Worm (Caenorhabditis elegans) whole organism, L1 larva: ENCODE results near the gene fipr-1.

Experiments used
- ceh-90 ChIP-seq: sonication (generic microtip); optimal IDR thresholded peaks from 2 replicates; lab custom pipeline; 2016; ENCODE audit warnings: missing genetic modification characterization, missing compliant biosample characterization
- dpl-1 ChIP-seq, 3 experiments: fragments of 150-350 bp in 2 of 3; sonication (generic microtip) in 1 of 3; optimal IDR thresholded peaks; 2 replicates each; lab custom pipeline; 2014 to 2017; ENCODE audit warnings: missing biosample characterization in 3 of 3, missing genetic modification characterization in 3 of 3, missing genetic modification reagents in 3 of 3
- efl-1 ChIP-seq, 4 experiments: fragments of 150-350 bp; optimal IDR thresholded peaks in 3 of 4; peaks in 1 of 4; 1 replicate in 1 of 4; 2 replicates in 3 of 4; lab custom pipeline; 2014; ENCODE audit warnings: missing biosample characterization in 2 of 4, missing genetic modification characterization in 2 of 4, missing genetic modification reagents in 2 of 4
- lsy-2 ChIP-seq, 2 experiments: fragments of 150-350 bp; optimal IDR thresholded peaks; 2 replicates each; lab custom pipeline; 2014; ENCODE audit warnings: missing biosample characterization in 2 of 2, missing genetic modification characterization in 2 of 2
- mdl-1 ChIP-seq, 2 experiments: fragments of 150-350 bp; optimal IDR thresholded peaks; 2 replicates each; lab custom pipeline; 2014 to 2017; ENCODE audit warnings: missing biosample characterization in 2 of 2, missing genetic modification characterization in 2 of 2, inconsistent platforms in 1 of 2
- nhr-77 ChIP-seq: fragments of 150-350 bp; optimal IDR thresholded peaks from 2 replicates; lab custom pipeline; 2014; ENCODE audit warnings: missing biosample characterization, missing genetic modification characterization
- nhr-90 ChIP-seq: sonication (generic microtip); optimal IDR thresholded peaks from 2 replicates; lab custom pipeline; 2016; ENCODE audit warnings: mild to moderate bottlenecking, missing genetic modification characterization, missing compliant biosample characterization; ENCODE audit not compliant: poor library complexity
- pqm-1 ChIP-seq: sonication (generic microtip); optimal IDR thresholded peaks from 3 replicates; lab custom pipeline; 2017; ENCODE audit warnings: missing biosample characterization, missing genetic modification characterization

DNA sequence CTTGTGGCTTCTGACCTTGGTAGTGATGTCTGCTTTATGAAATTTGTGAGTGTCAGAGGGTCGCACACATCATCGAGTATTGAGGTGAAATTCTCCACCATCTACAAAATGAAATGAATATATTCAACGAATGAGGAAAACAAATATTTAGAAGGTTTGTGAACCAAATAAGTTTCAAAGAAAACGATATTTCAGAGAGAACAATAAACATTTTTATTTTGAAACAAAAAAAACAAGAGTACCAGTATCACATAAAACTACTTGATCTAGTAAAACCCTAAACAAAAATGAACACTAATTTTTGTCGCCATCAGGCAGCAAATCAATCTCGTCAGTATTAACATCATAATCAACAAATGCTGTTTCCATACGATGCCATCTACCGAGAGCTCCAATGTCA lies 44.5 kb downstream of the fipr-1 start, which contains the start of gene R04F11.3:
- no peak for TF ChIP-seq ceh-90 (tag; lab: Kevin White, UChicago)
- no peak for TF ChIP-seq pqm-1 (tag; lab: Kevin White, UChicago)
- TF ChIP-seq mdl-1 (tag; optimal IDR thresholded peaks at IDR 0.05; lab: Kevin White, UChicago), result no peak
- no peak for TF ChIP-seq nhr-90 (tag; lab: Kevin White, UChicago)
- TF ChIP-seq lsy-2 (tag; optimal IDR thresholded peaks at IDR 0.05; lab: Kevin White, UChicago), result no peak
- TF ChIP-seq nhr-77 (tag; lab: Kevin White, UChicago), result no peak
- no peak for TF ChIP-seq efl-1 (optimal IDR thresholded peaks at IDR 0.05; lab: Kevin White, UChicago)
- no peak for TF ChIP-seq efl-1 (GFP tag; optimal IDR thresholded peaks at IDR 0.05 in 1 of 2; lab: Kevin White, UChicago)
- no peak for TF ChIP-seq dpl-1 (GFP tag; optimal IDR thresholded peaks at IDR 0.05; lab: Kevin White, UChicago)
